Fruit fly (Drosophila melanogaster): ENCODE data around the gene Mcm7.

Gene Mcm7

DNA sequence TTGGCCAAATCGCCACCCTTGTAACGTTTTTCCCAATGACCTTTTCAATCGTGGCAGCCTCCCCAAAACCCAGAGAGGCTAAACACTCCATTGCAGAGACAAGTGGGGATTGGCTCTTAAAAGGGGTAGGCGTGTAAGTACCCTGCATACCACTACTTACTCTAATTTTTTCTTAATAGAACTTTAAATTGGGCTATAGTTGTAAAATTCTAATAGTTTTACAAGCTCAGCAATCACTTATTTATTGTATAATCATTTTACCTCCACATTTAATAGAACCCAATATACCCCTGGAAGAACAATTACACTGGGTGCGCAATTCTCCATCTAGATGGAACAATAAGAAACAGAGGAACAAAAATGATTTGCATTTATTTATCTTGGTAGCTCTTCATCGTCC, 49.6 kb upstream of the Mcm7 start (continued):
- TF ChIP-seq Ets97D (GFP tag; optimal IDR thresholded peaks at IDR 0.05) (peak; percentile 8), wdn (GFP tag; IDR thresholded peaks at IDR 0.05) (peak; percentile 47), PHDP (tag; optimal IDR thresholded peaks at IDR 0.05) (peak; percentile 80), CG7786 (GFP tag; optimal IDR thresholded peaks at IDR 0.05) (peak; percentile 61), CG8388 (GFP tag; optimal IDR thresholded peaks at IDR 0.05) (peak; percentile 65), br (optimal IDR thresholded peaks at IDR 0.05) (no peak), prd (optimal IDR thresholded peaks at IDR 0.05) (no peak), prd (GFP tag; IDR thresholded peaks at IDR 0.05) (peak; percentile 83), Aef1 (GFP tag; IDR thresholded peaks at IDR 0.05) (peak; percentile 72), CG34224 (GFP tag; IDR thresholded peaks at IDR 0.05; ENCODE audit: partially characterized antibody) (no peak), lmd (GFP tag; IDR thresholded peaks at IDR 0.05) (peak; percentile 84), Nf-YC (tag; optimal IDR thresholded peaks at IDR 0.05) (no peak), Ssrp (tag; optimal IDR thresholded peaks at IDR 0.05) (peak; percentile 68), CG13894 (tag; optimal IDR thresholded peaks at IDR 0.05) (peak; percentile 73), Sry-β (GFP tag; optimal IDR thresholded peaks at IDR 0.05) (no peak), CG6272 (GFP tag; IDR thresholded peaks at IDR 0.05) (peak; percentile 51; the same call in 1 of the 2 replicates), HLH4C (GFP tag; IDR thresholded peaks at IDR 0.05; ENCODE audit: partially characterized antibody) (no peak), CoRest (tag; optimal IDR thresholded peaks at IDR 0.05) (peak; percentile 79), unpg (GFP tag; optimal IDR thresholded peaks at IDR 0.05) (peak; percentile 81), Nf-YB (GFP tag; optimal IDR thresholded peaks at IDR 0.05) (peak; percentile 30), danr (GFP tag; IDR thresholded peaks at IDR 0.05) (no peak), tgo (GFP tag; IDR thresholded peaks at IDR 0.05) (peak; percentile 77; the same call in 2 of the 3 replicates), disco-r (GFP tag; optimal IDR thresholded peaks at IDR 0.05) (peak; percentile 30), CG11085 (GFP tag; IDR thresholded peaks at IDR 0.05) (peak; percentile 25; the same call in 1 of the 2 replicates), sd (tag; optimal IDR thresholded peaks at IDR 0.05) (peak; percentile 21), grn (GFP tag; optimal IDR thresholded peaks at IDR 0.05) (no peak), exex (tag; optimal IDR thresholded peaks at IDR 0.05) (peak; percentile 19), CG10959 (GFP tag; IDR thresholded peaks at IDR 0.05) (peak; percentile 45; the same call in 1 of the 2 replicates), CG4404 (GFP tag; IDR thresholded peaks at IDR 0.05) (peak; percentile 68), CG6683 (GFP tag; optimal IDR thresholded peaks at IDR 0.05) (peak; percentile 49), luna (GFP tag; optimal IDR thresholded peaks at IDR 0.05) (no peak), CG13287 (GFP tag; IDR thresholded peaks at IDR 0.05; ENCODE audit: partially characterized antibody) (no peak), CkIIα-i1 (GFP tag; IDR thresholded peaks at IDR 0.05) (no peak), otp (GFP tag; IDR thresholded peaks at IDR 0.05) (peak; percentile 60; the same call in 1 of the 3 replicates), ham (GFP tag; IDR thresholded peaks at IDR 0.05) (no peak), CG7839 (tag; optimal IDR thresholded peaks at IDR 0.05) (peak; percentile 86), CG3407 (GFP tag; optimal IDR thresholded peaks at IDR 0.05) (no peak), CG17359 (tag; optimal IDR thresholded peaks at IDR 0.05) (peak; percentile 81), pnt (GFP tag; optimal IDR thresholded peaks at IDR 0.05) (peak; percentile 50), Dfd (GFP tag; optimal IDR thresholded peaks at IDR 0.05) (no peak), CG12942 (GFP tag; optimal IDR thresholded peaks at IDR 0.05) (peak; percentile 14), CG15601 (tag; optimal IDR thresholded peaks at IDR 0.05) (peak; percentile 71), CG6791 (GFP tag; IDR thresholded peaks at IDR 0.05; ENCODE audit: partially characterized antibody) (no peak), gro (GFP tag; optimal IDR thresholded peaks at IDR 0.05) (peak; percentile 8), dmrt99B (tag; optimal IDR thresholded peaks at IDR 0.05) (peak; percentile 85), BtbVII (GFP tag; optimal IDR thresholded peaks at IDR 0.05) (peak; percentile 62), HLH54F (GFP tag; optimal IDR thresholded peaks at IDR 0.05) (peak; percentile 55), ase (GFP tag; IDR thresholded peaks at IDR 0.05) (peak; percentile 63), cas (GFP tag; IDR thresholded peaks at IDR 0.05) (no peak), Spps (tag; optimal IDR thresholded peaks at IDR 0.05) (peak; percentile 16), CG14860 (GFP tag; IDR thresholded peaks at IDR 0.05; ENCODE audit: partially characterized antibody) (no peak)
